Worm (Caenorhabditis elegans) whole organism, L1 larva: ENCODE measurements around the gene C06A12.8.
A peak's percentile ranks its signal among the peaks of the same experiment; 100 is the strongest.

Experiments
- C04F5.9 ChIP-seq: sonication (generic microtip); optimal IDR thresholded peaks from 2 replicates; lab custom pipeline; 2016; ENCODE audit warnings: missing genetic modification characterization, missing compliant biosample characterization
- C16A3.4 ChIP-seq: fragments of 150-350 bp; optimal IDR thresholded peaks from 2 replicates; lab custom pipeline; 2014; ENCODE audit warnings: missing biosample characterization, missing genetic modification characterization
- Y116A8C.19 ChIP-seq: sonication (generic microtip); optimal IDR thresholded peaks from 2 replicates; lab custom pipeline; 2016; ENCODE audit warnings: missing compliant biosample characterization, missing genetic modification characterization, borderline replicate concordance
- ama-1 ChIP-seq: fragments of 150-350 bp; optimal IDR thresholded peaks from 2 replicates; lab custom pipeline; 2014
- blmp-1 ChIP-seq: fragments of 150-350 bp; optimal IDR thresholded peaks from 2 replicates; lab custom pipeline; 2014; ENCODE audit warnings: missing biosample characterization, missing genetic modification characterization
- ceh-8 ChIP-seq: fragments of 200-800 bp; sonication (Bioruptor generic); optimal IDR thresholded peaks from 2 replicates; lab custom pipeline; 2018; ENCODE audit warnings: mild to moderate bottlenecking, missing genetic modification characterization, moderate library complexity, missing compliant biosample characterization
- ceh-82 ChIP-seq, 3 experiments: fragments of 150-350 bp in 1 of 3; sonication (generic microtip) in 2 of 3; optimal IDR thresholded peaks; 2 replicates each; lab custom pipeline; 2014 to 2017; ENCODE audit warnings: missing biosample characterization in 3 of 3, missing genetic modification characterization in 3 of 3
- ceh-90 ChIP-seq: sonication (generic microtip); optimal IDR thresholded peaks from 2 replicates; lab custom pipeline; 2016; ENCODE audit warnings: missing genetic modification characterization, missing compliant biosample characterization
- dpl-1 ChIP-seq, 3 experiments: fragments of 150-350 bp in 2 of 3; sonication (generic microtip) in 1 of 3; optimal IDR thresholded peaks; 2 replicates each; lab custom pipeline; 2014 to 2017; ENCODE audit warnings: missing biosample characterization in 3 of 3, missing genetic modification characterization in 3 of 3, missing genetic modification reagents in 3 of 3
- dsc-1 ChIP-seq: sonication (generic microtip); optimal IDR thresholded peaks from 2 replicates; lab custom pipeline; 2016; ENCODE audit warnings: mild to moderate bottlenecking, missing genetic modification characterization, missing compliant biosample characterization
- efl-1 ChIP-seq, 4 experiments: fragments of 150-350 bp; optimal IDR thresholded peaks in 3 of 4; peaks in 1 of 4; 1 replicate in 1 of 4; 2 replicates in 3 of 4; lab custom pipeline; 2014; ENCODE audit warnings: missing biosample characterization in 2 of 4, missing genetic modification characterization in 2 of 4, missing genetic modification reagents in 2 of 4
- efl-3 ChIP-seq: fragments of 200-800 bp; sonication (Bioruptor generic); optimal IDR thresholded peaks from 2 replicates; lab custom pipeline; 2018; ENCODE audit warnings: mild to moderate bottlenecking, missing genetic modification characterization, missing compliant biosample characterization
- elt-2 ChIP-seq: sonication (generic microtip); optimal IDR thresholded peaks from 2 replicates; lab custom pipeline; 2016; ENCODE audit warnings: missing genetic modification characterization, mild to moderate bottlenecking, inconsistent platforms, missing compliant biosample characterization, missing genetic modification reagents
- elt-3 ChIP-seq, 6 experiments: fragments of 150-350 bp in 1 of 6; sonication (generic microtip); optimal IDR thresholded peaks; 2 replicates each; lab custom pipeline; 2017 to 2018; ENCODE audit warnings: missing biosample characterization in 6 of 6, missing genetic modification characterization in 6 of 6, inconsistent platforms in 1 of 6
- ets-5 ChIP-seq: fragments of 200-800 bp; sonication (Bioruptor generic); IDR thresholded peaks from 2 replicates; pipeline ENCODE4 v1.3.6; 2022; ENCODE audit warnings: missing genetic modification characterization, missing compliant biosample characterization
- fkh-8 ChIP-seq: sonication (generic microtip); optimal IDR thresholded peaks from 2 replicates; lab custom pipeline; 2016; ENCODE audit warnings: mild to moderate bottlenecking, missing genetic modification characterization, missing compliant biosample characterization
- hlh-17 ChIP-seq: fragments of 200-800 bp; sonication (Bioruptor generic); optimal IDR thresholded peaks from 2 replicates; lab custom pipeline; 2018; ENCODE audit warnings: missing genetic modification characterization, mild to moderate bottlenecking, missing compliant biosample characterization, moderate library complexity, borderline replicate concordance
- hlh-4 ChIP-seq: sonication (generic microtip); optimal IDR thresholded peaks from 2 replicates; lab custom pipeline; 2016; ENCODE audit warnings: mild to moderate bottlenecking, missing genetic modification characterization, missing compliant biosample characterization
- hpl-2 ChIP-seq: fragments of 150-350 bp; optimal IDR thresholded peaks from 2 replicates; lab custom pipeline; 2014; ENCODE audit warnings: missing biosample characterization, missing genetic modification reagents, missing genetic modification characterization
- irx-1 ChIP-seq: sonication (generic microtip); optimal IDR thresholded peaks from 2 replicates; lab custom pipeline; 2016; ENCODE audit warnings: missing genetic modification characterization, missing compliant biosample characterization
- isw-1 ChIP-seq: fragments of 200-800 bp; sonication (Bioruptor generic); IDR thresholded peaks from 2 replicates; pipeline ENCODE4 v1.3.6; 2022; ENCODE audit warnings: missing genetic modification characterization, missing compliant biosample characterization
- lin-15B ChIP-seq: fragments of 150-350 bp; sonication (generic microtip); optimal IDR thresholded peaks from 3 replicates; lab custom pipeline; 2014; ENCODE audit warnings: missing biosample characterization, missing genetic modification characterization
- lin-39 ChIP-seq: fragments of 150-350 bp; optimal IDR thresholded peaks from 2 replicates; lab custom pipeline; 2014; ENCODE audit warnings: missing biosample characterization, missing genetic modification reagents, missing genetic modification characterization
- lsy-2 ChIP-seq, 2 experiments: fragments of 150-350 bp; optimal IDR thresholded peaks; 2 replicates each; lab custom pipeline; 2014; ENCODE audit warnings: missing biosample characterization in 2 of 2, missing genetic modification characterization in 2 of 2
- mab-9 ChIP-seq: fragments of 200-800 bp; sonication (Bioruptor generic); IDR thresholded peaks from 2 replicates; pipeline ENCODE4 v1.3.6; 2022; ENCODE audit warnings: missing genetic modification reagents, missing genetic modification characterization, missing compliant biosample characterization
- mdl-1 ChIP-seq, 2 experiments: fragments of 150-350 bp; optimal IDR thresholded peaks; 2 replicates each; lab custom pipeline; 2014 to 2017; ENCODE audit warnings: missing biosample characterization in 2 of 2, missing genetic modification characterization in 2 of 2, inconsistent platforms in 1 of 2
- nhr-11 ChIP-seq: fragments of 150-350 bp; optimal IDR thresholded peaks from 2 replicates; lab custom pipeline; 2014; ENCODE audit warnings: missing biosample characterization, missing genetic modification characterization
- nhr-19 ChIP-seq: fragments of 200-800 bp; sonication (Bioruptor generic); conservative IDR thresholded peaks from 2 replicates; pipeline ENCODE4 v1.3.6; 2022; ENCODE audit warnings: missing genetic modification characterization, missing compliant biosample characterization
- nhr-20 ChIP-seq: sonication (generic microtip); optimal IDR thresholded peaks from 2 replicates; lab custom pipeline; 2016; ENCODE audit warnings: mild to moderate bottlenecking, missing genetic modification characterization, missing compliant biosample characterization
- nhr-47 ChIP-seq: sonication (generic microtip); optimal IDR thresholded peaks from 2 replicates; lab custom pipeline; 2016; ENCODE audit warnings: mild to moderate bottlenecking, missing genetic modification characterization, moderate library complexity, missing compliant biosample characterization
- nhr-71 ChIP-seq: sonication (generic microtip); optimal IDR thresholded peaks from 2 replicates; lab custom pipeline; 2016; ENCODE audit warnings: mild to moderate bottlenecking, missing genetic modification characterization, moderate library complexity, missing compliant biosample characterization
- nhr-76 ChIP-seq: sonication (generic microtip); optimal IDR thresholded peaks from 2 replicates; lab custom pipeline; 2017; ENCODE audit warnings: missing biosample characterization, missing genetic modification characterization
- nhr-84 ChIP-seq: sonication (generic microtip); optimal IDR thresholded peaks from 2 replicates; lab custom pipeline; 2017; ENCODE audit warnings: missing biosample characterization, missing genetic modification characterization
- nhr-85 ChIP-seq: sonication (generic microtip); peaks from one replicate; lab custom pipeline; 2016; ENCODE audit warnings: missing genetic modification characterization, inconsistent platforms, missing compliant biosample characterization
- nhr-90 ChIP-seq: sonication (generic microtip); optimal IDR thresholded peaks from 2 replicates; lab custom pipeline; 2016; ENCODE audit warnings: mild to moderate bottlenecking, missing genetic modification characterization, missing compliant biosample characterization; ENCODE audit not compliant: poor library complexity
- pag-3 ChIP-seq: sonication (generic microtip); optimal IDR thresholded peaks from 2 replicates; lab custom pipeline; 2017; ENCODE audit warnings: missing genetic modification characterization, mild to moderate bottlenecking, missing compliant biosample characterization, antibody characterized with exemption, borderline replicate concordance; ENCODE audit not compliant: insufficient read depth
- rnt-1 ChIP-seq: sonication (generic microtip); optimal IDR thresholded peaks from 2 replicates; lab custom pipeline; 2016; ENCODE audit warnings: mild to moderate bottlenecking, missing genetic modification characterization, moderate library complexity, missing compliant biosample characterization
- snu-23 ChIP-seq: sonication (generic microtip); optimal IDR thresholded peaks from 2 replicates; lab custom pipeline; 2016; ENCODE audit warnings: missing genetic modification characterization, missing compliant biosample characterization
- sox-4 ChIP-seq: sonication (generic microtip); optimal IDR thresholded peaks from 2 replicates; lab custom pipeline; 2016; ENCODE audit warnings: missing genetic modification characterization, missing compliant biosample characterization
- tlp-1 ChIP-seq: fragments of 150-350 bp; optimal IDR thresholded peaks from 2 replicates; lab custom pipeline; 2014; ENCODE audit warnings: missing biosample characterization, missing genetic modification characterization
- unc-130 ChIP-seq: fragments of 150-350 bp; optimal IDR thresholded peaks from 2 replicates; lab custom pipeline; 2017; ENCODE audit warnings: missing biosample characterization, missing genetic modification characterization, inconsistent platforms
- unc-30 ChIP-seq: sonication (generic microtip); optimal IDR thresholded peaks from 2 replicates; lab custom pipeline; 2017; ENCODE audit warnings: missing biosample characterization, missing genetic modification characterization
- unc-86 ChIP-seq: sonication (generic microtip); optimal IDR thresholded peaks from 2 replicates; lab custom pipeline; 2016; ENCODE audit warnings: missing genetic modification characterization, missing compliant biosample characterization
- unc-98 ChIP-seq: fragments of 200-800 bp; sonication (Bioruptor generic); IDR thresholded peaks from 2 replicates; pipeline ENCODE4 v1.3.6; 2022; ENCODE audit warnings: missing genetic modification characterization, missing compliant biosample characterization
- vab-15 ChIP-seq: sonication (generic microtip); optimal IDR thresholded peaks from 2 replicates; lab custom pipeline; 2017; ENCODE audit warnings: missing genotype, mild to moderate bottlenecking, missing genetic modification characterization, missing compliant biosample characterization

The C06A12.8 gene

ce11 chrIV:17405530-17405929 is 31.6 kb upstream of the C06A12.8 start, which contains the start of gene pmp-4:
Gene pmp-4 (minus strand): TSS chrIV:17405630.
- TF ChIP-seq ama-1 (lab: Kevin White, UChicago), result no peak
- no peak for TF ChIP-seq efl-1 (optimal IDR thresholded peaks at IDR 0.05; lab: Kevin White, UChicago)
- TF ChIP-seq efl-1 (GFP tag; optimal IDR thresholded peaks at IDR 0.05 in 1 of 2; lab: Kevin White, UChicago), result peak in 1 of 2 experiments; percentile 7

ce11 chrIV:17406119-17406518 is 31.0 kb upstream of the C06A12.8 start:
- TF ChIP-seq hpl-2 (GFP tag; lab: Kevin White, UChicago) (no peak), isw-1 (no peak), Y116A8C.19 (tag; lab: Kevin White, UChicago) (no peak), tlp-1 (no peak), hlh-4 (no peak), nhr-19 (GFP tag; lab: Robert Waterston, UW) (no peak), blmp-1 (peak; percentile 11), unc-98 (GFP tag; lab: Robert Waterston, UW) (no peak), snu-23 (GFP tag; lab: Kevin White, UChicago) (no peak), nhr-76 (no peak), mab-9 (GFP tag; lab: Robert Waterston, UW) (no peak), nhr-20 (tag; lab: Kevin White, UChicago) (peak; percentile 25), sox-4 (tag; lab: Kevin White, UChicago) (no peak), elt-2 (peak; percentile 64), nhr-71 (tag; lab: Kevin White, UChicago) (no peak), nhr-85 (no peak), ceh-90 (tag; lab: Kevin White, UChicago) (no peak), C04F5.9 (no peak), fkh-8 (no peak)

ce11 chrIV:17407025-17407424 is 30.1 kb upstream of the C06A12.8 start, which contains the start of gene T02D1.7:
Gene T02D1.7 (minus strand): TSS chrIV:17407125.
- TF ChIP-seq ets-5 (no peak), unc-86 (no peak), fkh-8 (no peak), dpl-1 (GFP tag; optimal IDR thresholded peaks at IDR 0.05; lab: Kevin White, UChicago) (no peak), C16A3.4 (tag; lab: Kevin White, UChicago) (no peak), lsy-2 (tag; optimal IDR thresholded peaks at IDR 0.05; lab: Kevin White, UChicago) (no peak), pag-3 (tag; lab: Kevin White, UChicago) (no peak), hlh-4 (no peak), lin-15B (tag; lab: Kevin White, UChicago) (no peak), irx-1 (tag; lab: Kevin White, UChicago) (no peak), elt-2 (no peak), nhr-47 (no peak), rnt-1 (no peak), dsc-1 (tag; lab: Kevin White, UChicago) (no peak), hpl-2 (GFP tag; lab: Kevin White, UChicago) (no peak), efl-1 (optimal IDR thresholded peaks at IDR 0.05; lab: Kevin White, UChicago) (no peak), efl-1 (GFP tag; optimal IDR thresholded peaks at IDR 0.05 in 1 of 2; lab: Kevin White, UChicago) (no peak), nhr-19 (GFP tag; lab: Robert Waterston, UW) (no peak), nhr-90 (no peak), hlh-17 (GFP tag; lab: Kevin White, UChicago) (no peak), ceh-8 (GFP tag; lab: Kevin White, UChicago) (no peak)
- TF ChIP-seq, all 84 proteins: peak for 0

- no peak for TF ChIP-seq hpl-2 (GFP tag; lab: Kevin White, UChicago)
- TF ChIP-seq vab-15 (tag; lab: Kevin White, UChicago), result no peak
- TF ChIP-seq ceh-82 (tag; optimal IDR thresholded peaks at IDR 0.05; lab: Kevin White, UChicago), result no peak
- TF ChIP-seq nhr-11 (tag; lab: Kevin White, UChicago), result no peak
- TF ChIP-seq unc-130 (tag; lab: Kevin White, UChicago), result no peak
- TF ChIP-seq efl-1 (optimal IDR thresholded peaks at IDR 0.05; lab: Kevin White, UChicago), result no peak
- TF ChIP-seq efl-1 (GFP tag; optimal IDR thresholded peaks at IDR 0.05 in 1 of 2; lab: Kevin White, UChicago), result no peak
- no peak for TF ChIP-seq dpl-1 (GFP tag; optimal IDR thresholded peaks at IDR 0.05; lab: Kevin White, UChicago)
- no peak for TF ChIP-seq rnt-1
- no peak for TF ChIP-seq Y116A8C.19 (tag; lab: Kevin White, UChicago)
- TF ChIP-seq nhr-84 (tag; lab: Kevin White, UChicago), result no peak
- TF ChIP-seq unc-30, result no peak
- no peak for TF ChIP-seq efl-3 (GFP tag; lab: Kevin White, UChicago)
- no peak for TF ChIP-seq elt-3 (tag; optimal IDR thresholded peaks at IDR 0.05; lab: Kevin White, UChicago)
- TF ChIP-seq nhr-76, result no peak
- TF ChIP-seq lin-39 (tag; lab: Kevin White, UChicago), result no peak
- no peak for TF ChIP-seq sox-4 (tag; lab: Kevin White, UChicago)
- no peak for TF ChIP-seq mdl-1 (tag; optimal IDR thresholded peaks at IDR 0.05; lab: Kevin White, UChicago)
These were observed 29.6 kb upstream of the C06A12.8 start, which contains the start of gene T02D1.9 for ce11 chrIV:17407491-17407890. Gene T02D1.9 (minus strand): TSS chrIV:17407591.
